Fruit fly (Drosophila melanogaster) whole organism, embryonic: ENCODE results near the gene Tis11.

Source experiments
- Ada2b ChIP-seq: fragments of 200-800 bp; sonication (Bioruptor generic); IDR thresholded peaks from 2 replicates; pipeline ENCODE4 v1.3.6; 2022; ENCODE audit warnings: missing biosample characterization, missing genetic modification characterization
- Asciz ChIP-seq: fragments of 200-800 bp; sonication (Bioruptor generic); optimal IDR thresholded peaks from 2 replicates; lab custom pipeline; 2017; ENCODE audit warnings: missing biosample characterization, mild to moderate bottlenecking, missing genetic modification characterization, missing genetic modification reagents
- Awh ChIP-seq: fragments of 200-800 bp; sonication (Bioruptor generic); IDR thresholded peaks from 2 replicates; pipeline ENCODE4, ENCODE4 v1.3.6; 2022; ENCODE audit warnings: missing biosample characterization, missing genetic modification characterization
- BEAF-32 ChIP-seq: fragments of 200-800 bp; sonication (Bioruptor generic); optimal IDR thresholded peaks from 3 replicates; lab custom pipeline; 2017; ENCODE audit warnings: missing biosample characterization, missing genetic modification characterization, mild to moderate bottlenecking, moderate library complexity, missing genetic modification reagents
- CG11398 ChIP-seq: fragments of 200-800 bp; sonication (Bioruptor generic); optimal IDR thresholded peaks from 2 replicates; lab custom pipeline; 2016; ENCODE audit warnings: missing biosample characterization, missing genetic modification characterization
- CG13123 ChIP-seq: fragments of 200-800 bp; sonication (Bioruptor generic); optimal IDR thresholded peaks from 2 replicates; lab custom pipeline; 2016; ENCODE audit warnings: missing biosample characterization, missing genetic modification characterization
- CG13296 ChIP-seq: fragments of 200-800 bp; sonication (Bioruptor generic); optimal IDR thresholded peaks from 3 replicates; lab custom pipeline; 2018; ENCODE audit warnings: missing biosample characterization, mild to moderate bottlenecking, missing genetic modification characterization
- CG1529 ChIP-seq: fragments of 200-800 bp; sonication (Bioruptor generic); optimal IDR thresholded peaks from 3 replicates; lab custom pipeline; 2018; ENCODE audit warnings: missing biosample characterization, missing genetic modification characterization
- CG15696 ChIP-seq: fragments of 200-800 bp; sonication (Bioruptor generic); optimal IDR thresholded peaks from 2 replicates; lab custom pipeline; 2019; ENCODE audit warnings: missing biosample characterization, mild to moderate bottlenecking, missing genetic modification characterization, moderate library complexity
- CG16863 ChIP-seq: fragments of 200-800 bp; sonication (Bioruptor generic); optimal IDR thresholded peaks from 3 replicates; lab custom pipeline; 2016; ENCODE audit warnings: missing biosample characterization, missing genetic modification characterization
- CG17186 ChIP-seq: fragments of 200-800 bp; sonication (Bioruptor generic); optimal IDR thresholded peaks from 3 replicates; lab custom pipeline; 2017; ENCODE audit warnings: missing biosample characterization, missing genetic modification reagents, missing genetic modification characterization
- CG2116 ChIP-seq: fragments of 200-800 bp; sonication (Bioruptor generic); optimal IDR thresholded peaks from 3 replicates; lab custom pipeline; 2018; ENCODE audit warnings: missing biosample characterization, mild to moderate bottlenecking, missing genetic modification characterization
- CG2678 ChIP-seq: fragments of 200-800 bp; sonication (Bioruptor generic); optimal IDR thresholded peaks from 3 replicates; lab custom pipeline; 2019; ENCODE audit warnings: missing biosample characterization, mild to moderate bottlenecking, missing genetic modification characterization, moderate library complexity
- CG3065 ChIP-seq: fragments of 200-800 bp; sonication (Bioruptor generic); optimal IDR thresholded peaks from 2 replicates; lab custom pipeline; 2016; ENCODE audit warnings: missing biosample characterization, missing genetic modification characterization
- CG31441 ChIP-seq: fragments of 200-800 bp; sonication (Bioruptor generic); IDR thresholded peaks from 2 replicates; pipeline ENCODE4 v1.3.6; 2022; ENCODE audit warnings: missing biosample characterization, missing genetic modification characterization
- CG34422 ChIP-seq: fragments of 200-800 bp; sonication (Bioruptor generic); IDR thresholded peaks from 3 replicates; pipeline ENCODE4 v1.3.6; 2022; ENCODE audit warnings: missing biosample characterization, missing genetic modification characterization
- CG7928 ChIP-seq: fragments of 200-800 bp; sonication (Bioruptor generic); optimal IDR thresholded peaks from 2 replicates; lab custom pipeline; 2017; ENCODE audit warnings: missing biosample characterization, mild to moderate bottlenecking, missing genetic modification characterization
- CG8388 ChIP-seq: fragments of 200-800 bp; sonication (Bioruptor generic); optimal IDR thresholded peaks from 2 replicates; lab custom pipeline; 2019; ENCODE audit warnings: missing biosample characterization, mild to moderate bottlenecking, missing genetic modification characterization, moderate library complexity
- Dip3 ChIP-seq: fragments of 200-800 bp; sonication (Bioruptor generic); optimal IDR thresholded peaks from 3 replicates; lab custom pipeline; 2016; ENCODE audit warnings: missing biosample characterization, missing genetic modification characterization
- Dll ChIP-seq: fragments of 200-800 bp; sonication (Bioruptor generic); IDR thresholded peaks from 4 replicates; pipeline ENCODE4 v1.3.6; 2022; ENCODE audit warnings: missing biosample characterization, missing genetic modification characterization; ENCODE audit not compliant: partially characterized antibody
- Dp ChIP-seq: fragments of 200-800 bp; sonication (Bioruptor generic); optimal IDR thresholded peaks from 2 replicates; lab custom pipeline; 2018; ENCODE audit warnings: missing biosample characterization, mild to moderate bottlenecking, missing genetic modification characterization, moderate library complexity
- Eip74EF ChIP-seq, 2 experiments: fragments of 200-800 bp in 1 of 2; fragments of >200 bp in 1 of 2; sonication (Bioruptor generic) in 1 of 2; optimal IDR thresholded peaks; 2 replicates each; lab custom pipeline; 2017 to 2019; ENCODE audit warnings: missing biosample characterization in 2 of 2, missing genetic modification characterization in 2 of 2, mild to moderate bottlenecking in 1 of 2, moderate library complexity in 1 of 2
- GATAe ChIP-seq: fragments of 200-800 bp; sonication (Bioruptor generic); conservative IDR thresholded peaks from 2 replicates; pipeline ENCODE4 v1.3.6; 2022; ENCODE audit warnings: missing biosample characterization, missing genetic modification characterization
- Gug ChIP-seq: fragments of 200-800 bp; sonication (Bioruptor generic); IDR thresholded peaks from 4 replicates; pipeline ENCODE4 v1.3.6; 2022; ENCODE audit warnings: missing biosample characterization, missing genetic modification characterization
- HmgZ ChIP-seq: fragments of 200-800 bp; sonication (Bioruptor generic); optimal IDR thresholded peaks from 2 replicates; lab custom pipeline; 2018; ENCODE audit warnings: missing biosample characterization, mild to moderate bottlenecking, missing genetic modification characterization
- Kr ChIP-seq: fragments of 200-800 bp; sonication (Bioruptor generic); optimal IDR thresholded peaks from 2 replicates; lab custom pipeline; 2017; ENCODE audit warnings: missing biosample characterization, mild to moderate bottlenecking, missing genetic modification characterization
- Opbp ChIP-seq: fragments of 200-800 bp; sonication (Bioruptor generic); IDR thresholded peaks from 3 replicates; pipeline ENCODE4 v1.3.6; 2022; ENCODE audit warnings: missing biosample characterization, missing genetic modification characterization; ENCODE audit not compliant: partially characterized antibody
- Poxn ChIP-seq: fragments of 200-800 bp; sonication (Bioruptor generic); IDR thresholded peaks from 2 replicates; pipeline ENCODE4 v1.3.6; 2022; ENCODE audit warnings: missing biosample characterization, missing genetic modification characterization
- Six4 ChIP-seq: fragments of 200-800 bp; sonication (Bioruptor generic); optimal IDR thresholded peaks from 2 replicates; lab custom pipeline; 2016; ENCODE audit warnings: missing biosample characterization, missing genetic modification characterization
- Stat92E ChIP-seq, 3 experiments: fragments of >200 bp in 2 of 3; fragments of 200-800 bp in 1 of 3; sonication (Bioruptor generic) in 1 of 3; optimal IDR thresholded peaks; 2 replicates each; lab custom pipeline; 2017 to 2019; ENCODE audit warnings: missing biosample characterization in 3 of 3, missing genetic modification characterization in 3 of 3, mild to moderate bottlenecking in 1 of 3, moderate library complexity in 1 of 3
- Xbp1 ChIP-seq: fragments of 200-800 bp; sonication (Bioruptor generic); optimal IDR thresholded peaks from 3 replicates; lab custom pipeline; 2016; ENCODE audit warnings: missing biosample characterization, mild to moderate bottlenecking, missing genetic modification characterization
- YL-1 ChIP-seq: fragments of 200-800 bp; sonication (Bioruptor generic); optimal IDR thresholded peaks from 3 replicates; lab custom pipeline; 2017; ENCODE audit warnings: missing biosample characterization, mild to moderate bottlenecking, missing genetic modification characterization
- ab ChIP-seq: fragments of 200-800 bp; sonication (Bioruptor generic); optimal IDR thresholded peaks from 2 replicates; lab custom pipeline; 2016; ENCODE audit warnings: missing biosample characterization, missing genetic modification characterization
- aop ChIP-seq: fragments of 200-800 bp; sonication (Bioruptor generic); IDR thresholded peaks from 2 replicates; pipeline ENCODE4 v1.3.6; 2022; ENCODE audit warnings: missing biosample characterization, missing genetic modification characterization
- ato ChIP-seq: fragments of 200-800 bp; sonication (Bioruptor generic); IDR thresholded peaks from 2 replicates; pipeline ENCODE4 v1.3.6; 2022; ENCODE audit warnings: missing biosample characterization, missing genetic modification characterization; ENCODE audit not compliant: partially characterized antibody
- chm ChIP-seq: fragments of 200-800 bp; sonication (Bioruptor generic); IDR thresholded peaks from 2 replicates; pipeline ENCODE4 v1.3.6; 2022; ENCODE audit warnings: missing biosample characterization, missing genetic modification characterization
- ci ChIP-seq: fragments of 200-800 bp; sonication (Bioruptor generic); IDR thresholded peaks from 3 replicates; pipeline ENCODE4 v1.3.6; 2022; ENCODE audit warnings: missing biosample characterization, missing genetic modification characterization
- crol ChIP-seq: fragments of 200-800 bp; sonication (Bioruptor generic); IDR thresholded peaks from 2 replicates; pipeline ENCODE4 v1.3.6; 2022; ENCODE audit warnings: missing biosample characterization, missing genetic modification characterization
- crp ChIP-seq, 2 experiments: fragments of 200-800 bp; sonication (Bioruptor generic); optimal IDR thresholded peaks; 2 replicates in 1 of 2; 3 replicates in 1 of 2; lab custom pipeline; 2017; ENCODE audit warnings: missing biosample characterization in 2 of 2, missing genetic modification characterization in 2 of 2, mild to moderate bottlenecking in 1 of 2, moderate library complexity in 1 of 2
- ewg ChIP-seq: fragments of 200-800 bp; sonication (Bioruptor generic); optimal IDR thresholded peaks from 3 replicates; lab custom pipeline; 2017; ENCODE audit warnings: mild to moderate bottlenecking, missing biosample characterization, missing genetic modification reagents, missing genetic modification characterization
- fd64A ChIP-seq: fragments of 200-800 bp; sonication (Bioruptor generic); optimal IDR thresholded peaks from 3 replicates; lab custom pipeline; 2018; ENCODE audit warnings: missing biosample characterization, mild to moderate bottlenecking, missing genetic modification characterization
- hth ChIP-seq: fragments of >200 bp; optimal IDR thresholded peaks from 2 replicates; lab custom pipeline; 2017; ENCODE audit warnings: inconsistent platforms
- kay ChIP-seq: fragments of 200-800 bp; sonication (Bioruptor generic); optimal IDR thresholded peaks from 2 replicates; lab custom pipeline; 2016; ENCODE audit warnings: missing biosample characterization, missing genetic modification characterization
- knrl ChIP-seq: fragments of 200-800 bp; sonication (Bioruptor generic); IDR thresholded peaks from 3 replicates; pipeline ENCODE4 v1.3.6; 2022; ENCODE audit warnings: missing biosample characterization, missing genetic modification characterization; ENCODE audit not compliant: partially characterized antibody
- nerfin-2 ChIP-seq: fragments of 200-800 bp; sonication (Bioruptor generic); IDR thresholded peaks from 2 replicates; pipeline ENCODE4 v1.3.6; 2022; ENCODE audit warnings: missing biosample characterization, missing genetic modification characterization; ENCODE audit not compliant: partially characterized antibody
- nmo ChIP-seq: fragments of 200-800 bp; sonication (Bioruptor generic); optimal IDR thresholded peaks from 2 replicates; lab custom pipeline; 2018; ENCODE audit warnings: missing biosample characterization, mild to moderate bottlenecking, missing genetic modification characterization, moderate library complexity
- oc ChIP-seq: fragments of 200-800 bp; sonication (Bioruptor generic); optimal IDR thresholded peaks from 2 replicates; lab custom pipeline; 2018; ENCODE audit warnings: missing biosample characterization, mild to moderate bottlenecking, missing genetic modification characterization, moderate library complexity
- slp2 ChIP-seq: fragments of 200-800 bp; sonication (Bioruptor generic); optimal IDR thresholded peaks from 2 replicates; lab custom pipeline; 2016; ENCODE audit warnings: missing biosample characterization, missing genetic modification characterization
- tap ChIP-seq: fragments of 200-800 bp; optimal IDR thresholded peaks from 3 replicates; lab custom pipeline; 2019; ENCODE audit warnings: missing biosample characterization, mild to moderate bottlenecking, missing genetic modification characterization, moderate library complexity
- trem ChIP-seq: fragments of 200-800 bp; optimal IDR thresholded peaks from 3 replicates; lab custom pipeline; 2019; ENCODE audit warnings: missing biosample characterization, mild to moderate bottlenecking, missing genetic modification characterization, moderate library complexity

Tis11 gene

DNA sequence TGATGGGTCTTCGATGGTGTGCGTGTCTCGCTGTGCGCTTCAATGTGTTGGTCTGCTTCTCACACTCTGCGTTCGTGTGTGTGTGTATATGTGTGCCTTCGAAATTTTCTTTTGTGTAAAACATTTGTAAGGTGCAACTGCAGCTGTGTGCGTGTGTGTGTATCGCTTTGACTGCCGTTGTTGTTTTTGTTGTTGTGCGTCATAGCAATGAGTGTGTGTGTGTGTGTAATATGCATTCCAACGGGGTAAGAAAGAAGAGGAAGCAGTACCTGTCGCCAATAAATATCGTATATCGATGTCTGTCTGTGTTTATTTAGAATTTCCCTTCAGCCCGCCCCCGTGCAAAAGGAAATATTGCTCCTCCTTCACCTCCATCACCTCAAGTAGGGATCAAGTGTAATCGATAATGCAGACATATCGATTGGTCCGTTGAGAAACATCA is 4.9 kb upstream of the Tis11 start (continued):
- TF ChIP-seq CG2116 (GFP tag; lab: Kevin White, UChicago) (no peak), slp2 (no peak), CG11398 (GFP tag; lab: Kevin White, UChicago) (no peak), CG15696 (tag; lab: Kevin White, UChicago) (no peak), Poxn (no peak), HmgZ (peak; percentile 35), fd64A (GFP tag; lab: Kevin White, UChicago) (no peak), crol (peak; percentile 90), Gug (no peak), ato (GFP tag; lab: Robert Waterston, UW) (peak; percentile 33; the same call in 1 of the 2 replicates), CG7928 (GFP tag; lab: Kevin White, UChicago) (no peak), Eip74EF (GFP tag; optimal IDR thresholded peaks at IDR 0.05; lab: Kevin White, UChicago) (peak in 1 of 2 experiments; percentile 9), CG13296 (GFP tag; lab: Kevin White, UChicago) (no peak), Dp (GFP tag; lab: Kevin White, UChicago) (no peak), nmo (peak; percentile 26), Six4 (GFP tag; lab: Kevin White, UChicago) (no peak), Awh (no peak), CG31441 (GFP tag; lab: Robert Waterston, UW) (no peak), crp (GFP tag; optimal IDR thresholded peaks at IDR 0.05; lab: Kevin White, UChicago) (no peak), hth (lab: Kevin White, UChicago) (no peak), Dll (peak; percentile 19; the same call in 1 of the 4 replicates), nerfin-2 (GFP tag; lab: Robert Waterston, UW) (peak; percentile 66), aop (GFP tag; lab: Robert Waterston, UW) (no peak), Kr (peak; percentile 78), CG3065 (GFP tag; lab: Kevin White, UChicago) (no peak), CG34422 (peak; percentile 51; the same call in 1 of the 3 replicates), knrl (GFP tag; lab: Robert Waterston, UW) (peak; percentile 27; the same call in 1 of the 3 replicates), CG1529 (GFP tag; lab: Kevin White, UChicago) (no peak), kay (GFP tag; lab: Kevin White, UChicago) (peak; percentile 50), ab (no peak), tap (no peak), ci (GFP tag; lab: Robert Waterston, UW) (peak; percentile 63; the same call in 2 of the 3 replicates), trem (tag; lab: Kevin White, UChicago) (peak; percentile 26), Opbp (GFP tag; lab: Robert Waterston, UW) (peak; percentile 73; the same call in 2 of the 3 replicates), BEAF-32 (peak; percentile 36), Dip3 (GFP tag; lab: Kevin White, UChicago) (no peak), GATAe (GFP tag; lab: Robert Waterston, UW) (no peak), chm (GFP tag; lab: Robert Waterston, UW) (no peak), Xbp1 (no peak), CG16863 (GFP tag; lab: Kevin White, UChicago) (no peak), CG17186 (GFP tag; lab: Kevin White, UChicago) (no peak), Asciz (GFP tag; lab: Kevin White, UChicago) (no peak), YL-1 (peak; percentile 21), CG8388 (GFP tag; lab: Kevin White, UChicago) (no peak), Stat92E (GFP tag; optimal IDR thresholded peaks at IDR 0.05; lab: Kevin White, UChicago) (no peak), CG13123 (GFP tag; lab: Kevin White, UChicago) (no peak), CG2678 (tag; lab: Kevin White, UChicago) (peak; percentile 15), ewg (no peak), Ada2b (GFP tag; lab: Robert Waterston, UW) (no peak), oc (tag; lab: Kevin White, UChicago) (peak; percentile 6)
